Worm (Caenorhabditis elegans) whole organism, midembryonic: ENCODE data around the gene K01G5.8.

Experiments
- cog-1 ChIP-seq: sonication (generic microtip); optimal IDR thresholded peaks from 2 replicates; lab custom pipeline; 2016; ENCODE audit warnings: missing genetic modification characterization, missing compliant biosample characterization
- flt-1 ChIP-seq: fragments of 200-800 bp; sonication (Bioruptor generic); IDR thresholded peaks from 2 replicates; pipeline ENCODE4 v1.3.6; 2022; ENCODE audit warnings: missing genetic modification characterization, missing compliant biosample characterization
- ref-1 ChIP-seq: fragments of 200-800 bp; sonication (Bioruptor generic); conservative IDR thresholded peaks from 2 replicates; pipeline ENCODE4 v1.3.6; 2022; ENCODE audit warnings: missing genetic modification reagents, missing genetic modification characterization, missing compliant biosample characterization

ce11 chrIII:10781553-10781952 lies 41.0 kb upstream of the K01G5.8 start, which contains the start of gene ptr-19:
- TF ChIP-seq cog-1 (tag; lab: Kevin White, UChicago) (no peak), flt-1 (no peak), ref-1 (GFP tag; lab: Robert Waterston, UW) (no peak)
